Worm (Caenorhabditis elegans): ENCODE data around the gene F22E5.11.
"Not testable (repeated sequence)": the region's sequence is repeated elsewhere in the genome, so short reads cannot be mapped to it uniquely, and the experiment has no call there.

F22E5.11 gene

ce11 chrII:2605319-2605718 is 39.1 kb downstream of the F22E5.11 start, which contains the start of gene sri-77:
Gene sri-77 (minus strand): TSS chrII:2605419.
- TF ChIP-seq ama-1 (optimal IDR thresholded peaks at IDR 0.05) (no peak), aly-1 (tag; optimal IDR thresholded peaks at IDR 0.05) (no peak), scrt-1 (GFP tag; IDR thresholded peaks at IDR 0.05) (no peak), tra-4 (tag; optimal IDR thresholded peaks at IDR 0.05) (no peak), sea-1 (GFP tag; conservative IDR thresholded peaks at IDR 0.05) (no peak), flt-1 (GFP tag; IDR thresholded peaks at IDR 0.05) (no peak), F13C5.2 (tag; optimal IDR thresholded peaks at IDR 0.05) (no peak), ceh-13 (GFP tag; optimal IDR thresholded peaks at IDR 0.05) (no peak), ets-7 (tag; optimal IDR thresholded peaks at IDR 0.05) (no peak), hmbx-1 (tag; optimal IDR thresholded peaks at IDR 0.05) (no peak), hmg-4 (GFP tag; optimal IDR thresholded peaks at IDR 0.05) (no peak), hnd-1 (tag; optimal IDR thresholded peaks at IDR 0.05) (no peak), tbx-11 (GFP tag; IDR thresholded peaks at IDR 0.05) (no peak), B0310.2 (tag; optimal IDR thresholded peaks at IDR 0.05) (no peak), pes-1 (GFP tag; IDR thresholded peaks at IDR 0.05) (no peak), ceh-36 (tag; optimal IDR thresholded peaks at IDR 0.05) (no peak), tbx-37 (GFP tag; conservative IDR thresholded peaks at IDR 0.05) (no peak)

ce11 chrII:2600931-2601330 is 43.5 kb downstream of the F22E5.11 start:
- TF ChIP-seq flt-1 (GFP tag; IDR thresholded peaks at IDR 0.05) (no peak), ets-7 (tag; optimal IDR thresholded peaks at IDR 0.05) (no peak), ama-1 (optimal IDR thresholded peaks at IDR 0.05) (no peak), tbx-37 (GFP tag; conservative IDR thresholded peaks at IDR 0.05) (no peak), aly-1 (tag; optimal IDR thresholded peaks at IDR 0.05) (no peak), ceh-13 (GFP tag; optimal IDR thresholded peaks at IDR 0.05) (no peak), pes-1 (GFP tag; IDR thresholded peaks at IDR 0.05) (no peak), scrt-1 (GFP tag; IDR thresholded peaks at IDR 0.05) (no peak), hmg-4 (GFP tag; optimal IDR thresholded peaks at IDR 0.05) (no peak), ceh-36 (tag; optimal IDR thresholded peaks at IDR 0.05) (no peak), hmbx-1 (tag; optimal IDR thresholded peaks at IDR 0.05) (no peak), sea-1 (GFP tag; conservative IDR thresholded peaks at IDR 0.05) (no peak), F13C5.2 (tag; optimal IDR thresholded peaks at IDR 0.05) (no peak), B0310.2 (tag; optimal IDR thresholded peaks at IDR 0.05) (no peak), tbx-11 (GFP tag; IDR thresholded peaks at IDR 0.05) (no peak), hnd-1 (tag; optimal IDR thresholded peaks at IDR 0.05) (no peak), tra-4 (tag; optimal IDR thresholded peaks at IDR 0.05) (no peak)

- TF ChIP-seq F13C5.2 (tag; optimal IDR thresholded peaks at IDR 0.05); ama-1 (optimal IDR thresholded peaks at IDR 0.05); scrt-1 (GFP tag; IDR thresholded peaks at IDR 0.05): not testable (repeated sequence)
Measured at ce11 chrII:2600176-2600575, 44.2 kb downstream of the F22E5.11 start, which contains the start of gene F33H12.1. Gene F33H12.1 (plus strand): TSS chrII:2600476.
